Fruit fly (Drosophila melanogaster) whole organism, embryonic: ENCODE measurements around the gene CG31445.

Source experiments
- Antp ChIP-seq: fragments of 200-800 bp; sonication (Bioruptor generic); optimal IDR thresholded peaks from 3 replicates; lab custom pipeline; 2016; ENCODE audit warnings: missing biosample characterization, missing genetic modification characterization
- Atf-2 ChIP-seq: fragments of 200-800 bp; sonication (Bioruptor generic); optimal IDR thresholded peaks from 2 replicates; lab custom pipeline; 2016; ENCODE audit warnings: missing biosample characterization, missing genetic modification characterization
- BEAF-32 ChIP-seq: fragments of 200-800 bp; sonication (Bioruptor generic); optimal IDR thresholded peaks from 3 replicates; lab custom pipeline; 2017; ENCODE audit warnings: missing biosample characterization, missing genetic modification characterization, mild to moderate bottlenecking, moderate library complexity, missing genetic modification reagents
- Bgb ChIP-seq: fragments of 200-800 bp; sonication (Bioruptor generic); IDR thresholded peaks from 2 replicates; pipeline ENCODE4 v1.3.6; 2022; ENCODE audit warnings: missing biosample characterization, missing genetic modification characterization; ENCODE audit not compliant: partially characterized antibody
- CG10321 ChIP-seq: fragments of 200-800 bp; sonication (Bioruptor generic); IDR thresholded peaks from 2 replicates; pipeline ENCODE4 v1.3.6; 2022; ENCODE audit warnings: missing biosample characterization, missing genetic modification characterization
- CG10979 ChIP-seq: fragments of 200-800 bp; sonication (Bioruptor generic); optimal IDR thresholded peaks from 2 replicates; lab custom pipeline; 2018; ENCODE audit warnings: missing biosample characterization, mild to moderate bottlenecking, missing genetic modification characterization, moderate library complexity
- CG12071 ChIP-seq: fragments of 200-800 bp; sonication (Bioruptor generic); optimal IDR thresholded peaks from 3 replicates; lab custom pipeline; 2018; ENCODE audit warnings: missing biosample characterization, mild to moderate bottlenecking, missing genetic modification characterization
- CG12299 ChIP-seq: fragments of 200-800 bp; sonication (Bioruptor generic); optimal IDR thresholded peaks from 2 replicates; lab custom pipeline; 2018; ENCODE audit warnings: missing biosample characterization, mild to moderate bottlenecking, missing genetic modification characterization
- CG13296 ChIP-seq: fragments of 200-800 bp; sonication (Bioruptor generic); optimal IDR thresholded peaks from 3 replicates; lab custom pipeline; 2018; ENCODE audit warnings: missing biosample characterization, mild to moderate bottlenecking, missing genetic modification characterization
- CG14965 ChIP-seq: fragments of 200-800 bp; sonication (Bioruptor generic); optimal IDR thresholded peaks from 2 replicates; lab custom pipeline; 2016; ENCODE audit warnings: missing biosample characterization, missing genetic modification characterization, borderline replicate concordance
- CG15073 ChIP-seq: fragments of 200-800 bp; sonication (Bioruptor generic); optimal IDR thresholded peaks from 2 replicates; lab custom pipeline; 2016; ENCODE audit warnings: missing biosample characterization, missing genetic modification characterization
- CG17829 ChIP-seq: fragments of 200-800 bp; optimal IDR thresholded peaks from 2 replicates; lab custom pipeline; 2019; ENCODE audit warnings: missing biosample characterization, mild to moderate bottlenecking, missing genetic modification characterization, moderate library complexity
- CG1832 ChIP-seq: fragments of 200-800 bp; sonication (Bioruptor generic); optimal IDR thresholded peaks from 2 replicates; lab custom pipeline; 2017; ENCODE audit warnings: missing biosample characterization, mild to moderate bottlenecking, missing genetic modification characterization, inconsistent platforms
- CG18764 ChIP-seq: fragments of 200-800 bp; sonication (Bioruptor generic); optimal IDR thresholded peaks from 3 replicates; lab custom pipeline; 2016; ENCODE audit warnings: missing biosample characterization, missing genetic modification characterization
- CG2199 ChIP-seq: fragments of 200-800 bp; sonication (Bioruptor generic); IDR thresholded peaks from 3 replicates; pipeline ENCODE4 v1.3.6; 2022; ENCODE audit warnings: missing biosample characterization, missing genetic modification characterization
- CG2712 ChIP-seq: fragments of 200-800 bp; optimal IDR thresholded peaks from 3 replicates; lab custom pipeline; 2019; ENCODE audit warnings: missing biosample characterization, mild to moderate bottlenecking, missing genetic modification characterization, moderate library complexity
- CG2875 ChIP-seq: fragments of 200-800 bp; sonication (Bioruptor generic); optimal IDR thresholded peaks from 2 replicates; lab custom pipeline; 2017; ENCODE audit warnings: missing biosample characterization, mild to moderate bottlenecking, missing genetic modification characterization, missing genetic modification reagents
- CG31388 ChIP-seq: fragments of 200-800 bp; sonication (Bioruptor generic); optimal IDR thresholded peaks from 2 replicates; lab custom pipeline; 2016; ENCODE audit warnings: missing biosample characterization, missing genetic modification characterization
- CG31441 ChIP-seq: fragments of 200-800 bp; sonication (Bioruptor generic); IDR thresholded peaks from 2 replicates; pipeline ENCODE4 v1.3.6; 2022; ENCODE audit warnings: missing biosample characterization, missing genetic modification characterization
- CG34224 ChIP-seq: fragments of 200-800 bp; sonication (Bioruptor generic); IDR thresholded peaks from 3 replicates; pipeline ENCODE4 v1.3.6; 2022; ENCODE audit warnings: missing biosample characterization, missing genetic modification characterization; ENCODE audit not compliant: partially characterized antibody
- CG3847 ChIP-seq: fragments of 200-800 bp; sonication (Bioruptor generic); IDR thresholded peaks from 2 replicates; pipeline ENCODE4 v1.3.6; 2022; ENCODE audit warnings: missing biosample characterization, missing genetic modification characterization
- CG4328 ChIP-seq: fragments of 200-800 bp; sonication (Bioruptor generic); optimal IDR thresholded peaks from 3 replicates; lab custom pipeline; 2017; ENCODE audit warnings: missing biosample characterization, missing genetic modification reagents, missing genetic modification characterization
- CG43689 ChIP-seq: fragments of 200-800 bp; sonication (Bioruptor generic); IDR thresholded peaks from 2 replicates; pipeline ENCODE4 v1.3.6; 2022; ENCODE audit warnings: missing biosample characterization, missing genetic modification characterization
- CG4424 ChIP-seq: fragments of 200-800 bp; sonication (Bioruptor generic); optimal IDR thresholded peaks from 3 replicates; lab custom pipeline; 2016; ENCODE audit warnings: missing biosample characterization, missing genetic modification characterization
- CG6272 ChIP-seq: fragments of 200-800 bp; sonication (Bioruptor generic); IDR thresholded peaks from 2 replicates; pipeline ENCODE4 v1.3.6; 2022; ENCODE audit warnings: missing biosample characterization, missing genetic modification characterization
- Fer1 ChIP-seq: fragments of 200-800 bp; sonication (Bioruptor generic); optimal IDR thresholded peaks from 2 replicates; lab custom pipeline; 2017; ENCODE audit warnings: missing biosample characterization, mild to moderate bottlenecking, missing genetic modification characterization
- HmgD ChIP-seq: fragments of 200-800 bp; sonication (Bioruptor generic); optimal IDR thresholded peaks from 3 replicates; lab custom pipeline; 2016; ENCODE audit warnings: missing biosample characterization, missing genetic modification characterization
- Lhr ChIP-seq: fragments of 200-800 bp; sonication (Bioruptor generic); optimal IDR thresholded peaks from 3 replicates; lab custom pipeline; 2017; ENCODE audit warnings: mild to moderate bottlenecking, missing biosample characterization, missing genetic modification reagents, missing genetic modification characterization
- NfI ChIP-seq: fragments of 200-800 bp; sonication (Bioruptor generic); optimal IDR thresholded peaks from 3 replicates; lab custom pipeline; 2018; ENCODE audit warnings: missing biosample characterization, mild to moderate bottlenecking, missing genetic modification characterization, moderate library complexity
- Side ChIP-seq: fragments of 200-800 bp; sonication (Bioruptor generic); optimal IDR thresholded peaks from 2 replicates; lab custom pipeline; 2016; ENCODE audit warnings: missing biosample characterization, missing genetic modification characterization
- Stat92E ChIP-seq, 3 experiments: fragments of >200 bp in 2 of 3; fragments of 200-800 bp in 1 of 3; sonication (Bioruptor generic) in 1 of 3; optimal IDR thresholded peaks; 2 replicates each; lab custom pipeline; 2017 to 2019; ENCODE audit warnings: missing biosample characterization in 3 of 3, missing genetic modification characterization in 3 of 3, mild to moderate bottlenecking in 1 of 3, moderate library complexity in 1 of 3
- abd-A ChIP-seq: fragments of 200-800 bp; sonication (Bioruptor generic); optimal IDR thresholded peaks from 3 replicates; lab custom pipeline; 2019; ENCODE audit warnings: missing biosample characterization, mild to moderate bottlenecking, missing genetic modification characterization, moderate library complexity
- aop ChIP-seq: fragments of 200-800 bp; sonication (Bioruptor generic); IDR thresholded peaks from 2 replicates; pipeline ENCODE4 v1.3.6; 2022; ENCODE audit warnings: missing biosample characterization, missing genetic modification characterization
- ato ChIP-seq: fragments of 200-800 bp; sonication (Bioruptor generic); IDR thresholded peaks from 2 replicates; pipeline ENCODE4 v1.3.6; 2022; ENCODE audit warnings: missing biosample characterization, missing genetic modification characterization; ENCODE audit not compliant: partially characterized antibody
- btn ChIP-seq: fragments of 200-800 bp; sonication (Bioruptor generic); optimal IDR thresholded peaks from 2 replicates; lab custom pipeline; 2016; ENCODE audit warnings: missing biosample characterization, missing genetic modification characterization
- cg ChIP-seq: fragments of 200-800 bp; sonication (Bioruptor generic); optimal IDR thresholded peaks from 3 replicates; lab custom pipeline; 2019; ENCODE audit warnings: missing biosample characterization, mild to moderate bottlenecking, missing genetic modification characterization, moderate library complexity
- crc ChIP-seq: fragments of 200-800 bp; sonication (Bioruptor generic); optimal IDR thresholded peaks from 2 replicates; lab custom pipeline; 2016; ENCODE audit warnings: missing biosample characterization, missing genetic modification characterization
- crol ChIP-seq: fragments of 200-800 bp; sonication (Bioruptor generic); IDR thresholded peaks from 2 replicates; pipeline ENCODE4 v1.3.6; 2022; ENCODE audit warnings: missing biosample characterization, missing genetic modification characterization
- en ChIP-seq: fragments of 200-800 bp; sonication (Bioruptor generic); optimal IDR thresholded peaks from 2 replicates; lab custom pipeline; 2016; ENCODE audit warnings: missing biosample characterization, missing genetic modification characterization
- gfzf ChIP-seq: fragments of 200-800 bp; sonication (Bioruptor generic); optimal IDR thresholded peaks from 2 replicates; lab custom pipeline; 2016; ENCODE audit warnings: missing biosample characterization, mild to moderate bottlenecking, missing genetic modification characterization, moderate library complexity
- grn ChIP-seq: fragments of 200-800 bp; sonication (Bioruptor generic); optimal IDR thresholded peaks from 3 replicates; lab custom pipeline; 2017; ENCODE audit warnings: missing biosample characterization, missing genetic modification characterization
- nau ChIP-seq: fragments of 200-800 bp; sonication (Bioruptor generic); optimal IDR thresholded peaks from 3 replicates; lab custom pipeline; 2017; ENCODE audit warnings: missing biosample characterization, mild to moderate bottlenecking, missing genetic modification characterization, missing genetic modification reagents
- nom ChIP-seq: fragments of 200-800 bp; sonication (Bioruptor generic); optimal IDR thresholded peaks from 2 replicates; lab custom pipeline; 2017; ENCODE audit warnings: missing biosample characterization, missing genetic modification characterization, mild to moderate bottlenecking, moderate library complexity, missing genetic modification reagents
- so ChIP-seq: fragments of 200-800 bp; sonication (Bioruptor generic); IDR thresholded peaks from 3 replicates; pipeline ENCODE4 v1.3.6; 2022; ENCODE audit warnings: missing biosample characterization, missing genetic modification characterization
- sqz ChIP-seq: fragments of 200-800 bp; sonication (Bioruptor generic); optimal IDR thresholded peaks from 3 replicates; lab custom pipeline; 2018; ENCODE audit warnings: missing biosample characterization, mild to moderate bottlenecking, missing genetic modification characterization
- tgo ChIP-seq: fragments of 200-800 bp; sonication (Bioruptor generic); IDR thresholded peaks from 3 replicates; pipeline ENCODE4 v1.3.6; 2022; ENCODE audit warnings: missing biosample characterization, missing genetic modification characterization
- vnd ChIP-seq: fragments of 200-800 bp; sonication (Bioruptor generic); IDR thresholded peaks from 3 replicates; pipeline ENCODE4 v1.3.6; 2022; ENCODE audit warnings: missing biosample characterization, missing genetic modification characterization; ENCODE audit not compliant: partially characterized antibody
- vvl ChIP-seq: fragments of 200-800 bp; sonication (Bioruptor generic); IDR thresholded peaks from 2 replicates; pipeline ENCODE4 v1.3.6; 2022; ENCODE audit warnings: missing biosample characterization, missing genetic modification characterization
- zen ChIP-seq: fragments of 200-800 bp; sonication (Bioruptor generic); optimal IDR thresholded peaks from 3 replicates; lab custom pipeline; 2018; ENCODE audit warnings: missing biosample characterization, mild to moderate bottlenecking, missing genetic modification characterization, moderate library complexity

CG31445 gene

dm6 chr3R:29287320-29287957 is 42.8 kb upstream of the CG31445 start (continued):
- TF ChIP-seq sqz (peak; percentile 64), vvl (GFP tag; lab: Robert Waterston, UW) (peak; percentile 27; the same call in 1 of the 2 replicates), Atf-2 (no peak), so (GFP tag; lab: Robert Waterston, UW) (no peak), Antp (GFP tag; lab: Kevin White, UChicago) (no peak), CG4328 (no peak), CG13296 (GFP tag; lab: Kevin White, UChicago) (no peak), CG14965 (GFP tag; lab: Kevin White, UChicago) (no peak), Bgb (GFP tag; lab: Robert Waterston, UW) (no peak), CG2199 (GFP tag; lab: Robert Waterston, UW) (peak; percentile 86), CG17829 (peak; percentile 34), CG18764 (GFP tag; lab: Kevin White, UChicago) (no peak), HmgD (no peak), btn (GFP tag; lab: Kevin White, UChicago) (no peak), ato (GFP tag; lab: Robert Waterston, UW) (0 out of 2 replicates have a peak, but pooled peaks have one; percentile 37), crc (GFP tag; lab: Kevin White, UChicago) (no peak), CG10979 (tag; lab: Kevin White, UChicago) (no peak), Lhr (GFP tag; lab: Kevin White, UChicago) (no peak), CG1832 (GFP tag; lab: Kevin White, UChicago) (peak; percentile 82), cg (GFP tag; lab: Kevin White, UChicago) (peak; percentile 74), CG12071 (GFP tag; lab: Kevin White, UChicago) (no peak), abd-A (tag; lab: Kevin White, UChicago) (peak; percentile 33), CG43689 (no peak), Fer1 (no peak), BEAF-32 (GFP tag; lab: Kevin White, UChicago) (no peak), Stat92E (GFP tag; optimal IDR thresholded peaks at IDR 0.05; lab: Kevin White, UChicago) (peak in 1 of 3 experiments; percentile 4), CG15073 (GFP tag; lab: Kevin White, UChicago) (no peak), CG34224 (GFP tag; lab: Robert Waterston, UW) (no peak), Side (GFP tag; lab: Kevin White, UChicago) (no peak), zen (tag; lab: Kevin White, UChicago) (no peak), gfzf (no peak), CG10321 (GFP tag; lab: Robert Waterston, UW) (no peak), CG4424 (no peak), CG31388 (GFP tag; lab: Kevin White, UChicago) (no peak), CG12299 (tag; lab: Kevin White, UChicago) (no peak), CG31441 (GFP tag; lab: Robert Waterston, UW) (0 out of 2 replicates have a peak, but pooled peaks have one; percentile 14), vnd (GFP tag; lab: Robert Waterston, UW) (no peak), tgo (no peak), CG3847 (GFP tag; lab: Robert Waterston, UW) (no peak), nau (GFP tag; lab: Kevin White, UChicago) (no peak), crol (peak; percentile 99), nom (GFP tag; lab: Kevin White, UChicago) (peak; percentile 18), NfI (GFP tag; lab: Kevin White, UChicago) (no peak), CG6272 (no peak), CG2875 (GFP tag; lab: Kevin White, UChicago) (no peak), aop (GFP tag; lab: Robert Waterston, UW) (no peak), en (GFP tag; lab: Kevin White, UChicago) (no peak), grn (GFP tag; lab: Kevin White, UChicago) (peak; percentile 72), CG2712 (tag; lab: Kevin White, UChicago) (peak; percentile 21)
